Worm (Caenorhabditis elegans) whole organism, L2 larva: ENCODE data around the gene C34F11.8.

Experiments
- F13H6.1 ChIP-seq: sonication (generic microtip); optimal IDR thresholded peaks from 2 replicates; lab custom pipeline; 2016; ENCODE audit warnings: missing genetic modification characterization, missing compliant biosample characterization
- R02D3.7 ChIP-seq: fragments of 150-350 bp; optimal IDR thresholded peaks from 2 replicates; lab custom pipeline; 2014; ENCODE audit warnings: missing biosample characterization, missing genetic modification characterization
- alr-1 ChIP-seq: fragments of 150-350 bp; optimal IDR thresholded peaks from 2 replicates; lab custom pipeline; 2014; ENCODE audit warnings: missing biosample characterization, missing genetic modification characterization
- aly-2 ChIP-seq: fragments of 150-350 bp; optimal IDR thresholded peaks from 2 replicates; lab custom pipeline; 2014; ENCODE audit warnings: missing biosample characterization, missing genetic modification characterization
- crh-2 ChIP-seq: sonication (generic microtip); optimal IDR thresholded peaks from 2 replicates; lab custom pipeline; 2017; ENCODE audit warnings: missing biosample characterization, missing genetic modification characterization
- dmd-4 ChIP-seq: sonication (generic microtip); optimal IDR thresholded peaks from 2 replicates; lab custom pipeline; 2017; ENCODE audit warnings: missing biosample characterization, missing genetic modification characterization
- egl-27 ChIP-seq: sonication (generic microtip); optimal IDR thresholded peaks from 3 replicates; lab custom pipeline; 2017; ENCODE audit warnings: missing biosample characterization, missing genetic modification reagents, missing genetic modification characterization
- fos-1 ChIP-seq: fragments of 150-350 bp; optimal IDR thresholded peaks from 2 replicates; lab custom pipeline; 2014; ENCODE audit warnings: missing biosample characterization, missing genetic modification characterization
- gmeb-1 ChIP-seq: fragments of 150-350 bp; optimal IDR thresholded peaks from 2 replicates; lab custom pipeline; 2014; ENCODE audit warnings: missing biosample characterization, missing genetic modification characterization
- lin-11 ChIP-seq: fragments of 150-350 bp; sonication (generic microtip); optimal IDR thresholded peaks from 2 replicates; lab custom pipeline; 2014; ENCODE audit warnings: missing biosample characterization, missing genetic modification characterization, inconsistent platforms, mixed read lengths
- lin-13 ChIP-seq: fragments of 150-350 bp; optimal IDR thresholded peaks from 2 replicates; lab custom pipeline; 2014; ENCODE audit warnings: missing biosample characterization, missing genetic modification reagents, missing genetic modification characterization
- mab-5 ChIP-seq: fragments of 150-350 bp; optimal IDR thresholded peaks from 2 replicates; lab custom pipeline; 2014; ENCODE audit warnings: missing biosample characterization, missing genetic modification characterization
- nhr-10 ChIP-seq: sonication (generic microtip); optimal IDR thresholded peaks from 2 replicates; lab custom pipeline; 2017; ENCODE audit warnings: missing biosample characterization, missing genetic modification characterization
- nhr-11 ChIP-seq: fragments of 150-350 bp; optimal IDR thresholded peaks from 2 replicates; lab custom pipeline; 2014; ENCODE audit warnings: missing biosample characterization, missing genetic modification characterization
- nhr-23 ChIP-seq: fragments of 150-350 bp; optimal IDR thresholded peaks from 2 replicates; lab custom pipeline; 2014; ENCODE audit warnings: missing biosample characterization, missing genetic modification reagents, missing genetic modification characterization
- nhr-237 ChIP-seq: fragments of 150-350 bp; optimal IDR thresholded peaks from 2 replicates; lab custom pipeline; 2014; ENCODE audit warnings: missing biosample characterization, missing genetic modification characterization
- nhr-6 ChIP-seq: fragments of 150-350 bp; optimal IDR thresholded peaks from 2 replicates; lab custom pipeline; 2014; ENCODE audit warnings: missing biosample characterization, missing genetic modification characterization
- nhr-77 ChIP-seq: fragments of 150-350 bp; optimal IDR thresholded peaks from 2 replicates; lab custom pipeline; 2014; ENCODE audit warnings: missing biosample characterization, missing genetic modification characterization
- peb-1 ChIP-seq: fragments of 150-350 bp; optimal IDR thresholded peaks from 2 replicates; lab custom pipeline; 2014; ENCODE audit warnings: missing biosample characterization, missing genetic modification characterization
- sem-4 ChIP-seq: fragments of 150-350 bp; optimal IDR thresholded peaks from 2 replicates; lab custom pipeline; 2014; ENCODE audit warnings: missing biosample characterization, missing genetic modification reagents, missing genetic modification characterization
- skn-1 ChIP-seq: sonication (generic microtip); optimal IDR thresholded peaks from 2 replicates; lab custom pipeline; 2017; ENCODE audit warnings: missing biosample characterization, missing genetic modification characterization
- sma-3 ChIP-seq: sonication (generic microtip); optimal IDR thresholded peaks from 2 replicates; lab custom pipeline; 2016; ENCODE audit warnings: missing genetic modification reagents, missing genetic modification characterization, missing compliant biosample characterization
- sma-9 ChIP-seq, 2 experiments: fragments of 150-350 bp in 1 of 2; sonication (generic microtip) in 1 of 2; optimal IDR thresholded peaks; 2 replicates each; lab custom pipeline; 2014 to 2016; ENCODE audit warnings: missing genetic modification characterization in 2 of 2, mild to moderate bottlenecking in 1 of 2, missing biosample characterization in 1 of 2, missing compliant biosample characterization in 1 of 2, missing genetic modification reagents in 1 of 2, moderate library complexity in 1 of 2
- snpc-4 ChIP-seq: fragments of 150-350 bp; optimal IDR thresholded peaks from 2 replicates; lab custom pipeline; 2014; ENCODE audit warnings: missing biosample characterization, missing genetic modification characterization
- unc-39 ChIP-seq: fragments of 150-350 bp; optimal IDR thresholded peaks from 2 replicates; lab custom pipeline; 2014; ENCODE audit warnings: missing biosample characterization, missing genetic modification characterization
- ztf-1 ChIP-seq: fragments of 200-800 bp; sonication (Bioruptor generic); conservative IDR thresholded peaks from 2 replicates; pipeline ENCODE4 v1.3.6; 2022; ENCODE audit warnings: missing genetic modification characterization, missing compliant biosample characterization
- ztf-11 ChIP-seq: sonication (generic microtip); optimal IDR thresholded peaks from 2 replicates; lab custom pipeline; 2017; ENCODE audit warnings: missing biosample characterization, missing genetic modification characterization
- ztf-4 ChIP-seq: fragments of 150-350 bp; optimal IDR thresholded peaks from 2 replicates; lab custom pipeline; 2014; ENCODE audit warnings: missing biosample characterization, missing genetic modification characterization

C34F11.8 gene

DNA sequence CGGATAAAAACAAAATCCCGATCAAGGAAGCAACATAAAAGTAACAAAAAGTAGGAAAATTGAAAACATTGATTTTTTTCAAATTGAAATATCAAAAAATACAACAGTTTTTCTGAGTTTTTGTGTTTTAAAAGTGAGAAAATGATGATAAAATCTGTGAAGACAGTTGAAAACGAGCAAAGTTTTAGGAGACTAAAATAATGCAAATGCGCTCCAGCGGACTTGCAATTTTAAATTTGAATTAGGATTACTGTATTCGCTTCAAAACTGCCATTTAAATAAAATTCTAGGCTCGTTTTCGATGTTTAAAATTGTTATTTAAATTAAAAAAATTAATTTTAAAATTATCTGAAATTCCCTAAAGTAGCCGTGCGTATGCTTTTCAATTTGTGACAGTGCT, 22.8 kb downstream of the C34F11.8 start:
- TF ChIP-seq dmd-4 (tag; lab: Kevin White, UChicago): no peak
- TF ChIP-seq nhr-77 (tag; lab: Kevin White, UChicago): no peak
- no peak for TF ChIP-seq F13H6.1 (tag; lab: Kevin White, UChicago)
- no peak for TF ChIP-seq unc-39 (tag; lab: Kevin White, UChicago)
- TF ChIP-seq peb-1 (tag; lab: Kevin White, UChicago): no peak
- TF ChIP-seq sma-9 (GFP tag; optimal IDR thresholded peaks at IDR 0.05; lab: Kevin White, UChicago): no peak
- TF ChIP-seq sma-9 (tag; optimal IDR thresholded peaks at IDR 0.05; lab: Kevin White, UChicago): no peak
- TF ChIP-seq ztf-4 (tag; lab: Kevin White, UChicago): no peak
- TF ChIP-seq alr-1 (tag; lab: Kevin White, UChicago): no peak
- TF ChIP-seq ztf-11: no peak
- TF ChIP-seq sma-3 (GFP tag; lab: Kevin White, UChicago): no peak
- TF ChIP-seq nhr-10 (tag; lab: Kevin White, UChicago): no peak
- no peak for TF ChIP-seq nhr-23 (tag; lab: Kevin White, UChicago)
- TF ChIP-seq lin-13 (GFP tag; lab: Kevin White, UChicago): no peak
- TF ChIP-seq nhr-11 (tag; lab: Kevin White, UChicago): no peak
- no peak for TF ChIP-seq gmeb-1 (tag; lab: Kevin White, UChicago)
- no peak for TF ChIP-seq R02D3.7 (tag; lab: Kevin White, UChicago)
- TF ChIP-seq nhr-237 (tag; lab: Kevin White, UChicago): no peak

DNA sequence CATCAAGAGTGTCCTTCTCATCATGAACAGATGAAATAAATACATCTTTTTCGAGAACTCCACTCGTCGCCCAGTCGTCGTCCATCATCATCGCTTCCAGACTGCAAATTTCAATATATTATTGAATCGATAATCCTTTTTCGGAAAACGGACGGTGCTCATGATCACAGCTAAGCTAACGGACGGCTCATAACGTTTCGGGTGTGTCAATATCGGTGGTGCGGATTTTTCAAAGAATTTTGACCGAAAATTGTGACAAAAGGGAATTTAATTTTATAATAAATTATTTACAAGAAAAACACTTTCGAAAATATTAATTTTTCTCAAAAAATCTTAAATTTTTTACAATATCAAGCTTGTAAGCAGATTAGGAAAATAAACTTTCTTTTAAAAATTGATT, 23.3 kb downstream of the C34F11.8 start, which contains the start of gene crh-2:
crh-2 (minus strand) TSS at position 101 of the 400 bp plus-strand sequence.
- TF ChIP-seq mab-5 (tag; lab: Kevin White, UChicago): no peak
- no peak for TF ChIP-seq snpc-4 (tag; lab: Kevin White, UChicago)

DNA sequence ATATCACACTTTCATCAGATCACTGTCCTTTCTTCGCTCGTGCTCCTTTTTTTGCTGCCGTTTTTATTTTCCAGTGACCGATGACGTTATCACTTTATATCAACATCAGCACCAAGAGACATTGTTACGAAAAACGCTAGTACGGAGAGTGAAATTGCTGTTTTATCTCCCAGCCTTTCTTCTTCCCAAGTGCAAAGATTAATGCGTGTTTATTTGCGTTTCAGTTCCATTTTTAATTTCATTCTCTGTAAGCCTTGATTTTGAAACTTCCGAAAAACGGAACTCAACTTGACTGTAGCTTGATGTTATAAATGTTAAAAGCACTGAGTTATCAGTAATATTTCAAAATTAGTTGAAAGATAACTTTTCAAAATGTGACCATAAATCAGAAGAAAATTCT, 23.9 kb downstream of the C34F11.8 start:
- TF ChIP-seq lin-13 (GFP tag; lab: Kevin White, UChicago): no peak
- TF ChIP-seq sma-9 (GFP tag; optimal IDR thresholded peaks at IDR 0.05; lab: Kevin White, UChicago): peak; percentile 29
- TF ChIP-seq sma-9 (tag; optimal IDR thresholded peaks at IDR 0.05; lab: Kevin White, UChicago): no peak
- no peak for TF ChIP-seq nhr-10 (tag; lab: Kevin White, UChicago)
- TF ChIP-seq fos-1: peak; percentile 63
- TF ChIP-seq ztf-1 (GFP tag; lab: Robert Waterston, UW): no peak
- TF ChIP-seq alr-1 (tag; lab: Kevin White, UChicago): no peak
- TF ChIP-seq aly-2 (tag; lab: Kevin White, UChicago): no peak
- TF ChIP-seq, all 48 proteins: peak for 2

DNA sequence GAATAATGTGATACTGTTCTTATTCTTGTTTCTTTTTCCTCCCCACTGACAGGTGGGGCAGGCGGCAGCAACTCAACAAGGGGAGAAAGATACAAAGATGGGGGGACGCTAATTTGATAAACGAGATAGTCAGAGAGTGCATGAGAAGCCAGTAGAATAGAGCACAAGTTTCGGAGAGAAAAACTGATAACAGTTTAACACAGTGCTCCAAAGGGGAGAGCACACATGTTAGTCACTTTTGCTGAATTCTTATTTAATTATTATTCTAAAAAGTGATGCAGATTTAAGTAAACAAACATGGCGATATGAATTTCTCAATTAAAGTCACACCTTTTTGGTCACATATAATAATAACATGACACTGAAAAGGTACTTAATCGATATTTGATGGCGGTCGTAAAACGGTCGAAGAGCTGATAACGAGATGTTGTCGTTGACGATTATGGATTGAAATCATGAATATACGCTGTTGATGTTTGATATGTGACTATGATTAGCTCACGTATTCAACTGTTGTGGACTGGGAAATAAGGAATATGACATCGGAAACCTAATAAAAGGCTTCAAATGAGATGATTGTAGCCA, 24.7 kb downstream of the C34F11.8 start:
- TF ChIP-seq lin-13 (GFP tag; lab: Kevin White, UChicago) (no peak), F13H6.1 (tag; lab: Kevin White, UChicago) (peak; percentile 25), R02D3.7 (tag; lab: Kevin White, UChicago) (no peak), nhr-11 (tag; lab: Kevin White, UChicago) (no peak), fos-1 (peak; percentile 59), skn-1 (no peak), peb-1 (tag; lab: Kevin White, UChicago) (no peak), sma-9 (GFP tag; optimal IDR thresholded peaks at IDR 0.05; lab: Kevin White, UChicago) (peak; percentile 14), sma-9 (tag; optimal IDR thresholded peaks at IDR 0.05; lab: Kevin White, UChicago) (no peak), crh-2 (no peak), nhr-77 (tag; lab: Kevin White, UChicago) (no peak), nhr-237 (tag; lab: Kevin White, UChicago) (no peak), nhr-10 (tag; lab: Kevin White, UChicago) (no peak), egl-27 (tag; lab: Kevin White, UChicago) (peak; percentile 15), snpc-4 (tag; lab: Kevin White, UChicago) (no peak), sem-4 (no peak), nhr-6 (tag; lab: Kevin White, UChicago) (no peak), dmd-4 (tag; lab: Kevin White, UChicago) (no peak), lin-11 (no peak)

DNA sequence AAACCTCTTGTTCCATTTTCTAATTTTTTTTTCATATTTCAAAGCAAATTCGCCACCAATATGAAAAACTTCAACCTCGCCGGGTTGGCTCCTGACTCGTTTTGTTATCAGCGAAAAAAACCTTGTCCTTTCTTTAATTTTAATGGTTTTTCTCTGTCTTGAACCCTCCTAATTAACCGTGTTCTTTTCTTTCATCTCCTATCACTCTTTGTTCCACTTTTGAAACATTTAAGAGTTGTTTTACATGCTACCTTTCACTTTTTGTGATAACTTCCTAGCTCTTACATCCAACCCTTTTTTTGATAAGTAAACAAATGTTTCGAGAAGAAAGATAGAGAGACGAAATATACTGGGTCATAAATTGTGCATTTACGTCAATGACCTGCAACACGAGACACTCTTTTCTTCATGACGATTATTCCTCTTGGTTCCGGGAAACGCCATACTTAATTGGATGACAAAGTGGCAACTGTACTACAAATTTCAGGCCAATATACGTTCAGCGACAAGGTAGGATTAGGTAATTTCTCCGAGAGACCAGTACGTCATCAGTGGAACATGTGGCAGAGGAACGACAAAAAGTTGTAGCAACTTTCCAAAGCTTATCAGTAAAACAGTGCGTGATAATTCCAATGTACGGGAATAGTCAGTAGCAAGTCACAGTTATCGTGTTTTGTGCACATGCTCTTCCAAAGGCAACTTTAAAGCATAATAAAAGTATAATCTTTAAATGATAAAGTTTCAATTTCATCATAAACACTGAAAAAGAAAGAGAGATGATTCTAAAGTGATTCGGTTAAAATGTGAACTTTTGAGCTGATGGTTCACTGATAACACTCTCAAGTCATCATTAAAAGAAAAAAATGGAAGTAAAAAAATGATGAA, 25.9 kb downstream of the C34F11.8 start:
- TF ChIP-seq fos-1: peak; percentile 68
- no peak for TF ChIP-seq ztf-4 (tag; lab: Kevin White, UChicago)
- peak; percentile 2 for TF ChIP-seq F13H6.1 (tag; lab: Kevin White, UChicago)
- no peak for TF ChIP-seq sem-4
- peak; percentile 51 for TF ChIP-seq sma-9 (GFP tag; optimal IDR thresholded peaks at IDR 0.05; lab: Kevin White, UChicago)
- TF ChIP-seq sma-9 (tag; optimal IDR thresholded peaks at IDR 0.05; lab: Kevin White, UChicago): no peak
